Fruit fly (Drosophila melanogaster): ENCODE measurements around the gene Tmf.

The Tmf gene

dm6 chrX:6855366-6856200, 11.4 kb downstream of the Tmf start (continued):
- TF ChIP-seq da (GFP tag; optimal IDR thresholded peaks at IDR 0.05), result peak; percentile 61
- no peak for TF ChIP-seq CG3995 (GFP tag; optimal IDR thresholded peaks at IDR 0.05)
- peak; percentile 65 for TF ChIP-seq sisA (GFP tag; IDR thresholded peaks at IDR 0.05)
- no peak for TF ChIP-seq CG12769 (tag; optimal IDR thresholded peaks at IDR 0.05)
- TF ChIP-seq tup (GFP tag; optimal IDR thresholded peaks at IDR 0.05), result no peak
- no peak for TF ChIP-seq luna (GFP tag; optimal IDR thresholded peaks at IDR 0.05)
- TF ChIP-seq odd (GFP tag; optimal IDR thresholded peaks at IDR 0.05), result peak; percentile 83
- TF ChIP-seq Bgb (GFP tag; IDR thresholded peaks at IDR 0.05; ENCODE audit: partially characterized antibody), result no peak; the same call in 1 of the 2 replicates
- TF ChIP-seq Dref (GFP tag; IDR thresholded peaks at IDR 0.05), result no peak
- no peak for TF ChIP-seq CG11398 (GFP tag; optimal IDR thresholded peaks at IDR 0.05)
- peak; percentile 91 for TF ChIP-seq CG9437 (GFP tag; optimal IDR thresholded peaks at IDR 0.05)
- 0 out of 3 replicates have a peak, but pooled peaks have one; percentile 55 for TF ChIP-seq CG34422 (GFP tag; IDR thresholded peaks at IDR 0.05)
- TF ChIP-seq CoRest (tag; optimal IDR thresholded peaks at IDR 0.05), result peak; percentile 97
- peak; percentile 83 for TF ChIP-seq CG32767 (GFP tag; IDR thresholded peaks at IDR 0.05)
- no peak for TF ChIP-seq crol (GFP tag; IDR thresholded peaks at IDR 0.05)
- peak; percentile 74 for TF ChIP-seq CG3281 (GFP tag; optimal IDR thresholded peaks at IDR 0.05)
- peak; percentile 9 for TF ChIP-seq CG4617 (GFP tag; optimal IDR thresholded peaks at IDR 0.05; ENCODE audit: borderline replicate concordance)
- no peak for TF ChIP-seq cad (GFP tag; optimal IDR thresholded peaks at IDR 0.05)
- TF ChIP-seq CG6654 (GFP tag; optimal IDR thresholded peaks at IDR 0.05), result peak; percentile 53
- peak; percentile 26 for TF ChIP-seq Deaf1 (tag; optimal IDR thresholded peaks at IDR 0.05)
- peak; percentile 89 for TF ChIP-seq CG9817 (tag; optimal IDR thresholded peaks at IDR 0.05)
- no peak for TF ChIP-seq aop (GFP tag; IDR thresholded peaks at IDR 0.05)
- TF ChIP-seq CG2875 (GFP tag; optimal IDR thresholded peaks at IDR 0.05), result peak; percentile 85
- TF ChIP-seq cas (GFP tag; IDR thresholded peaks at IDR 0.05), result no peak
- peak; percentile 50 for TF ChIP-seq CG18599 (GFP tag; optimal IDR thresholded peaks at IDR 0.05)
- no peak for TF ChIP-seq CG11085 (GFP tag; IDR thresholded peaks at IDR 0.05)
- peak; percentile 47 for TF ChIP-seq BtbVII (GFP tag; optimal IDR thresholded peaks at IDR 0.05)
- peak; percentile 51 for TF ChIP-seq Antp (GFP tag; optimal IDR thresholded peaks at IDR 0.05)
- TF ChIP-seq dan (GFP tag; IDR thresholded peaks at IDR 0.05), result no peak
- TF ChIP-seq al (GFP tag; IDR thresholded peaks at IDR 0.05), result no peak
- no peak for TF ChIP-seq CkIIα-i1 (GFP tag; IDR thresholded peaks at IDR 0.05)
- TF ChIP-seq bowl (GFP tag; IDR thresholded peaks at IDR 0.05), result no peak
- peak; percentile 94 for TF ChIP-seq CG8924 (tag; optimal IDR thresholded peaks at IDR 0.05)
- TF ChIP-seq Stat92E (GFP tag; optimal IDR thresholded peaks at IDR 0.05), result no peak
- TF ChIP-seq CG10209 (GFP tag; optimal IDR thresholded peaks at IDR 0.05), result peak; percentile 75
- peak; percentile 67; the same call in 1 of the 2 replicates for TF ChIP-seq stc (GFP tag; IDR thresholded peaks at IDR 0.05)
- peak; percentile 82 to 97 for TF ChIP-seq Hr51 (GFP tag; optimal IDR thresholded peaks at IDR 0.05)
- no peak for TF ChIP-seq CG14860 (GFP tag; IDR thresholded peaks at IDR 0.05; ENCODE audit: partially characterized antibody)
- peak; percentile 78 for TF ChIP-seq bab2 (GFP tag; optimal IDR thresholded peaks at IDR 0.05)
- peak in 1 of 2 experiments; percentile 93 for TF ChIP-seq Eip74EF (GFP tag; optimal IDR thresholded peaks at IDR 0.05)
- peak; percentile 62 for TF ChIP-seq Usf (GFP tag; optimal IDR thresholded peaks at IDR 0.05)
- peak; percentile 86 for TF ChIP-seq CG18619 (GFP tag; optimal IDR thresholded peaks at IDR 0.05)
- peak; percentile 82 for TF ChIP-seq twi (tag; optimal IDR thresholded peaks at IDR 0.05)
- no peak for TF ChIP-seq ato (GFP tag; IDR thresholded peaks at IDR 0.05; ENCODE audit: partially characterized antibody)
- TF ChIP-seq CG13123 (GFP tag; optimal IDR thresholded peaks at IDR 0.05), result peak; percentile 39
- peak; percentile 41 for TF ChIP-seq fd64A (GFP tag; optimal IDR thresholded peaks at IDR 0.05)
- TF ChIP-seq CG10654 (GFP tag; optimal IDR thresholded peaks at IDR 0.05), result peak; percentile 29
- TF ChIP-seq fu2 (GFP tag; optimal IDR thresholded peaks at IDR 0.05), result peak; percentile 42

Data from whole organism, embryonic.